Fruit fly (Drosophila melanogaster) whole organism, embryonic: Measurements from ENCODE around the gene ClpP.

ENCODE experiments used
- ATbp ChIP-seq: fragments of 200-800 bp; sonication (Bioruptor generic); optimal IDR thresholded peaks from 2 replicates; lab custom pipeline; 2017; ENCODE audit warnings: missing biosample characterization, mild to moderate bottlenecking, missing genetic modification characterization, missing genetic modification reagents
- Adf1 ChIP-seq: fragments of 200-800 bp; sonication (Bioruptor generic); IDR thresholded peaks from 2 replicates; pipeline ENCODE4 v1.3.6; 2022; ENCODE audit warnings: missing biosample characterization, missing genetic modification characterization
- CG10979 ChIP-seq: fragments of 200-800 bp; sonication (Bioruptor generic); optimal IDR thresholded peaks from 2 replicates; lab custom pipeline; 2018; ENCODE audit warnings: missing biosample characterization, mild to moderate bottlenecking, missing genetic modification characterization, moderate library complexity
- CG11695 ChIP-seq: fragments of 200-800 bp; sonication (Bioruptor generic); IDR thresholded peaks from 3 replicates; pipeline ENCODE4 v1.3.6; 2022; ENCODE audit warnings: missing biosample characterization, missing genetic modification characterization
- CG12104 ChIP-seq: fragments of 200-800 bp; sonication (Bioruptor generic); optimal IDR thresholded peaks from 3 replicates; lab custom pipeline; 2016; ENCODE audit warnings: missing biosample characterization, missing genetic modification characterization
- CG15269 ChIP-seq: fragments of 200-800 bp; sonication (Bioruptor generic); optimal IDR thresholded peaks from 2 replicates; lab custom pipeline; 2018; ENCODE audit warnings: missing biosample characterization, mild to moderate bottlenecking, missing genetic modification characterization, moderate library complexity
- CG15601 ChIP-seq: fragments of 200-800 bp; sonication (Bioruptor generic); optimal IDR thresholded peaks from 3 replicates; lab custom pipeline; 2019; ENCODE audit warnings: missing biosample characterization, mild to moderate bottlenecking, missing genetic modification characterization, moderate library complexity
- CG17361 ChIP-seq: fragments of 200-800 bp; sonication (Bioruptor generic); IDR thresholded peaks from 3 replicates; pipeline ENCODE4 v1.3.6; 2022; ENCODE audit warnings: missing biosample characterization, missing genetic modification characterization
- CG17829 ChIP-seq: fragments of 200-800 bp; optimal IDR thresholded peaks from 2 replicates; lab custom pipeline; 2019; ENCODE audit warnings: missing biosample characterization, mild to moderate bottlenecking, missing genetic modification characterization, moderate library complexity
- CG18011 ChIP-seq: fragments of 200-800 bp; sonication (Bioruptor generic); optimal IDR thresholded peaks from 2 replicates; lab custom pipeline; 2017; ENCODE audit warnings: missing biosample characterization, missing genetic modification characterization, mild to moderate bottlenecking, moderate library complexity, missing genotype
- CG2116 ChIP-seq: fragments of 200-800 bp; sonication (Bioruptor generic); optimal IDR thresholded peaks from 3 replicates; lab custom pipeline; 2018; ENCODE audit warnings: missing biosample characterization, mild to moderate bottlenecking, missing genetic modification characterization
- CG3065 ChIP-seq: fragments of 200-800 bp; sonication (Bioruptor generic); optimal IDR thresholded peaks from 2 replicates; lab custom pipeline; 2016; ENCODE audit warnings: missing biosample characterization, missing genetic modification characterization
- CG31365 ChIP-seq: fragments of 200-800 bp; sonication (Bioruptor generic); optimal IDR thresholded peaks from 2 replicates; lab custom pipeline; 2018; ENCODE audit warnings: missing biosample characterization, mild to moderate bottlenecking, missing genetic modification characterization
- CG3281 ChIP-seq: fragments of 200-800 bp; sonication (Bioruptor generic); optimal IDR thresholded peaks from 3 replicates; lab custom pipeline; 2017; ENCODE audit warnings: missing biosample characterization, mild to moderate bottlenecking, missing genetic modification characterization
- CG33557 ChIP-seq: fragments of 200-800 bp; sonication (Bioruptor generic); optimal IDR thresholded peaks from 2 replicates; lab custom pipeline; 2019; ENCODE audit warnings: missing biosample characterization, mild to moderate bottlenecking, missing genetic modification characterization, moderate library complexity
- CG34224 ChIP-seq: fragments of 200-800 bp; sonication (Bioruptor generic); IDR thresholded peaks from 3 replicates; pipeline ENCODE4 v1.3.6; 2022; ENCODE audit warnings: missing biosample characterization, missing genetic modification characterization; ENCODE audit not compliant: partially characterized antibody
- CG6654 ChIP-seq: fragments of 200-800 bp; sonication (Bioruptor generic); optimal IDR thresholded peaks from 2 replicates; lab custom pipeline; 2017; ENCODE audit warnings: missing biosample characterization, mild to moderate bottlenecking, missing genetic modification characterization
- CG8944 ChIP-seq: fragments of 200-800 bp; sonication (Bioruptor generic); optimal IDR thresholded peaks from 3 replicates; lab custom pipeline; 2016; ENCODE audit warnings: missing biosample characterization, missing genetic modification characterization
- CG9215 ChIP-seq: fragments of 200-800 bp; sonication (Bioruptor generic); IDR thresholded peaks from 2 replicates; pipeline ENCODE4 v1.3.6; 2022; ENCODE audit warnings: missing biosample characterization, missing genetic modification characterization
- D19A ChIP-seq: fragments of 200-800 bp; optimal IDR thresholded peaks from 3 replicates; lab custom pipeline; 2019; ENCODE audit warnings: missing biosample characterization, mild to moderate bottlenecking, missing genetic modification characterization, moderate library complexity
- Dip2 ChIP-seq: fragments of 200-800 bp; sonication (Bioruptor generic); IDR thresholded peaks from 2 replicates; pipeline ENCODE4 v1.3.6; 2022; ENCODE audit warnings: missing biosample characterization, missing genetic modification characterization
- Hr3 ChIP-seq: fragments of 200-800 bp; sonication (Bioruptor generic); optimal IDR thresholded peaks from 3 replicates; lab custom pipeline; 2016; ENCODE audit warnings: missing biosample characterization, missing genetic modification characterization
- Jarid2 ChIP-seq: fragments of 200-800 bp; sonication (Bioruptor generic); optimal IDR thresholded peaks from 3 replicates; lab custom pipeline; 2017; ENCODE audit warnings: mild to moderate bottlenecking, missing biosample characterization, missing genetic modification reagents, missing genetic modification characterization
- Nf-YA ChIP-seq: fragments of 200-800 bp; sonication (Bioruptor generic); IDR thresholded peaks from 2 replicates; pipeline ENCODE4 v1.3.6; 2022; ENCODE audit warnings: missing biosample characterization, missing genetic modification characterization
- Stat92E ChIP-seq, 3 experiments: fragments of >200 bp in 2 of 3; fragments of 200-800 bp in 1 of 3; sonication (Bioruptor generic) in 1 of 3; optimal IDR thresholded peaks; 2 replicates each; lab custom pipeline; 2017 to 2019; ENCODE audit warnings: missing biosample characterization in 3 of 3, missing genetic modification characterization in 3 of 3, mild to moderate bottlenecking in 1 of 3, moderate library complexity in 1 of 3
- Vsx1 ChIP-seq: fragments of 200-800 bp; sonication (Bioruptor generic); optimal IDR thresholded peaks from 2 replicates; lab custom pipeline; 2017; ENCODE audit warnings: missing biosample characterization, mild to moderate bottlenecking, missing genetic modification characterization, missing genetic modification reagents
- ash1 ChIP-seq: fragments of 200-800 bp; sonication (Bioruptor generic); optimal IDR thresholded peaks from 2 replicates; lab custom pipeline; 2018; ENCODE audit warnings: missing biosample characterization, mild to moderate bottlenecking, missing genetic modification characterization
- ato ChIP-seq: fragments of 200-800 bp; sonication (Bioruptor generic); IDR thresholded peaks from 2 replicates; pipeline ENCODE4 v1.3.6; 2022; ENCODE audit warnings: missing biosample characterization, missing genetic modification characterization; ENCODE audit not compliant: partially characterized antibody
- bsh ChIP-seq, 2 experiments: fragments of 200-800 bp; sonication (Bioruptor generic); optimal IDR thresholded peaks; 2 replicates each; lab custom pipeline; 2017 to 2018; ENCODE audit warnings: mild to moderate bottlenecking in 2 of 2, missing biosample characterization in 2 of 2, missing genetic modification characterization in 2 of 2, moderate library complexity in 1 of 2
- disco-r ChIP-seq: fragments of 200-800 bp; sonication (Bioruptor generic); optimal IDR thresholded peaks from 2 replicates; lab custom pipeline; 2016; ENCODE audit warnings: missing biosample characterization, missing genetic modification characterization
- eve ChIP-seq, 2 experiments: fragments of >200 bp; optimal IDR thresholded peaks; 2 replicates each; lab custom pipeline; 2017; ENCODE audit warnings: missing biosample characterization in 2 of 2, missing genetic modification characterization in 2 of 2
- gro ChIP-seq: fragments of 200-800 bp; sonication (Bioruptor generic); optimal IDR thresholded peaks from 2 replicates; lab custom pipeline; 2016; ENCODE audit warnings: missing biosample characterization, missing genetic modification characterization
- lab ChIP-seq: fragments of 200-800 bp; sonication (Bioruptor generic); optimal IDR thresholded peaks from 3 replicates; lab custom pipeline; 2017; ENCODE audit warnings: missing biosample characterization, missing genetic modification characterization, mild to moderate bottlenecking, moderate library complexity, missing genetic modification reagents
- lilli ChIP-seq: fragments of 200-800 bp; sonication (Bioruptor generic); optimal IDR thresholded peaks from 3 replicates; lab custom pipeline; 2016; ENCODE audit warnings: missing biosample characterization, missing genetic modification characterization
- lmd ChIP-seq: fragments of 200-800 bp; sonication (Bioruptor generic); IDR thresholded peaks from 2 replicates; pipeline ENCODE4 v1.3.6; 2022; ENCODE audit warnings: missing biosample characterization, missing genetic modification characterization
- oc ChIP-seq: fragments of 200-800 bp; sonication (Bioruptor generic); optimal IDR thresholded peaks from 2 replicates; lab custom pipeline; 2018; ENCODE audit warnings: missing biosample characterization, mild to moderate bottlenecking, missing genetic modification characterization, moderate library complexity
- onecut ChIP-seq: fragments of 200-800 bp; sonication (Bioruptor generic); IDR thresholded peaks from 2 replicates; pipeline ENCODE4 v1.3.6; 2022; ENCODE audit warnings: missing biosample characterization, missing genetic modification characterization
- otp ChIP-seq: fragments of 200-800 bp; sonication (Bioruptor generic); IDR thresholded peaks from 3 replicates; pipeline ENCODE4, ENCODE4 v1.3.6; 2022; ENCODE audit warnings: missing biosample characterization, missing genetic modification characterization
- psq ChIP-seq: fragments of 200-800 bp; sonication (Bioruptor generic); optimal IDR thresholded peaks from 2 replicates; lab custom pipeline; 2017; ENCODE audit warnings: missing biosample characterization, missing genetic modification characterization
- pzg ChIP-seq: fragments of 200-800 bp; sonication (Bioruptor generic); optimal IDR thresholded peaks from 3 replicates; lab custom pipeline; 2018; ENCODE audit warnings: missing biosample characterization, mild to moderate bottlenecking, missing genetic modification characterization, moderate library complexity
- salm ChIP-seq: fragments of 200-800 bp; sonication (Bioruptor generic); optimal IDR thresholded peaks from 2 replicates; lab custom pipeline; 2018; ENCODE audit warnings: missing biosample characterization, mild to moderate bottlenecking, missing genetic modification characterization
- slbo ChIP-seq: fragments of 200-800 bp; sonication (Bioruptor generic); IDR thresholded peaks from 2 replicates; pipeline ENCODE4 v1.3.6; 2022; ENCODE audit warnings: missing biosample characterization, missing genetic modification characterization
- stc ChIP-seq: fragments of 200-800 bp; sonication (Bioruptor generic); IDR thresholded peaks from 2 replicates; pipeline ENCODE4 v1.3.6; 2022; ENCODE audit warnings: missing biosample characterization, missing genetic modification characterization
- stwl ChIP-seq: fragments of 200-800 bp; sonication (Bioruptor generic); optimal IDR thresholded peaks from 3 replicates; lab custom pipeline; 2018; ENCODE audit warnings: missing biosample characterization, mild to moderate bottlenecking, missing genetic modification characterization, moderate library complexity
- sug ChIP-seq: fragments of 200-800 bp; optimal IDR thresholded peaks from 2 replicates; lab custom pipeline; 2019; ENCODE audit warnings: missing biosample characterization, mild to moderate bottlenecking, missing genetic modification characterization, moderate library complexity
- toy ChIP-seq: fragments of 200-800 bp; sonication (Bioruptor generic); IDR thresholded peaks from 2 replicates; pipeline ENCODE4 v1.3.6; 2022; ENCODE audit warnings: missing biosample characterization, missing genetic modification characterization
- unc-4 ChIP-seq: fragments of 200-800 bp; sonication (Bioruptor generic); IDR thresholded peaks from 2 replicates; pipeline ENCODE4 v1.3.6; 2022; ENCODE audit warnings: missing biosample characterization, missing genetic modification characterization; ENCODE audit not compliant: partially characterized antibody
- vnd ChIP-seq: fragments of 200-800 bp; sonication (Bioruptor generic); IDR thresholded peaks from 3 replicates; pipeline ENCODE4 v1.3.6; 2022; ENCODE audit warnings: missing biosample characterization, missing genetic modification characterization; ENCODE audit not compliant: partially characterized antibody
- wek ChIP-seq: fragments of 200-800 bp; sonication (Bioruptor generic); optimal IDR thresholded peaks from 3 replicates; lab custom pipeline; 2018; ENCODE audit warnings: missing biosample characterization, mild to moderate bottlenecking, missing genetic modification characterization, moderate library complexity

Gene ClpP

dm6 chr2L:10362408-10363067, 5.9 kb downstream of the ClpP start, which contains the start of the genes Cand1 and pim (continued):
- TF ChIP-seq CG8944 (GFP tag; lab: Kevin White, UChicago) (no peak), CG10979 (no peak), otp (GFP tag; lab: Robert Waterston, UW) (no peak), CG3281 (GFP tag; lab: Kevin White, UChicago) (no peak), Vsx1 (GFP tag; lab: Kevin White, UChicago) (no peak), CG34224 (peak; percentile 71; the same call in 2 of the 3 replicates), oc (no peak), stc (GFP tag; lab: Robert Waterston, UW) (no peak), CG17829 (peak; percentile 69), lab (GFP tag; lab: Kevin White, UChicago) (no peak), CG2116 (GFP tag; lab: Kevin White, UChicago) (peak; percentile 31), psq (no peak), Dip2 (no peak), CG11695 (GFP tag; lab: Robert Waterston, UW) (no peak), bsh (GFP tag; optimal IDR thresholded peaks at IDR 0.05; lab: Kevin White, UChicago) (no peak), disco-r (GFP tag; lab: Kevin White, UChicago) (no peak), CG17361 (GFP tag; lab: Robert Waterston, UW) (peak; percentile 48; the same call in 1 of the 3 replicates), sug (peak; percentile 33), unc-4 (GFP tag; lab: Robert Waterston, UW) (peak; percentile 73), Adf1 (GFP tag; lab: Robert Waterston, UW) (no peak), D19A (tag; lab: Kevin White, UChicago) (peak; percentile 5), onecut (no peak), Nf-YA (GFP tag; lab: Robert Waterston, UW) (no peak), toy (GFP tag; lab: Robert Waterston, UW) (no peak), wek (no peak), CG12104 (GFP tag; lab: Kevin White, UChicago) (no peak), CG33557 (GFP tag; lab: Kevin White, UChicago) (peak; percentile 10), stwl (tag; lab: Kevin White, UChicago) (peak; percentile 42), lmd (GFP tag; lab: Robert Waterston, UW) (no peak), salm (tag; lab: Kevin White, UChicago) (no peak), CG18011 (GFP tag; lab: Kevin White, UChicago) (no peak), lilli (GFP tag; lab: Kevin White, UChicago) (no peak), vnd (GFP tag; lab: Robert Waterston, UW) (peak; percentile 33; the same call in 1 of the 3 replicates), CG3065 (GFP tag; lab: Kevin White, UChicago) (no peak), pzg (GFP tag; lab: Kevin White, UChicago) (peak; percentile 58), CG9215 (no peak), CG6654 (GFP tag; lab: Kevin White, UChicago) (no peak), Stat92E (GFP tag; optimal IDR thresholded peaks at IDR 0.05; lab: Kevin White, UChicago) (no peak), ato (no peak), CG31365 (tag; lab: Kevin White, UChicago) (no peak), gro (no peak), slbo (peak; percentile 55; the same call in 1 of the 2 replicates), CG15269 (no peak), Hr3 (GFP tag; lab: Kevin White, UChicago) (no peak), ATbp (GFP tag; lab: Kevin White, UChicago) (no peak), eve (GFP tag; optimal IDR thresholded peaks at IDR 0.05; lab: Kevin White, UChicago) (no peak), Jarid2 (GFP tag; lab: Kevin White, UChicago) (no peak), ash1 (GFP tag; lab: Kevin White, UChicago) (no peak), CG15601 (peak; percentile 62)
